Worm (Caenorhabditis elegans): Measurements from ENCODE around the gene F26F2.7.
"Not testable (repeated sequence)": the region's sequence is repeated elsewhere in the genome, so short reads cannot be mapped to it uniquely, and the experiment has no call there.

Gene F26F2.7

ce11 chrV:20556260-20556659 is 24.5 kb upstream of the F26F2.7 start, which contains the start of gene Y38H6C.23:
Gene Y38H6C.23, minus strand, starts transcription at chrV:20556360.
- no peak for TF ChIP-seq mdl-1 (tag; optimal IDR thresholded peaks at IDR 0.05)
- no peak for TF ChIP-seq nhr-76 (tag; optimal IDR thresholded peaks at IDR 0.05)
- no peak for TF ChIP-seq sea-2 (GFP tag; optimal IDR thresholded peaks at IDR 0.05)
- TF ChIP-seq mml-1 (tag; optimal IDR thresholded peaks at IDR 0.05), result no peak
- no peak for TF ChIP-seq ZK546.5 (tag; optimal IDR thresholded peaks at IDR 0.05)
- TF ChIP-seq nhr-237 (tag; optimal IDR thresholded peaks at IDR 0.05), result no peak
- no peak for TF ChIP-seq hmg-11 (tag; optimal IDR thresholded peaks at IDR 0.05)
- no peak for TF ChIP-seq ceh-9 (tag; optimal IDR thresholded peaks at IDR 0.05)
- TF ChIP-seq unc-39 (tag; optimal IDR thresholded peaks at IDR 0.05), result no peak
- TF ChIP-seq R02D3.7 (tag; optimal IDR thresholded peaks at IDR 0.05), result no peak
- TF ChIP-seq nhr-28 (tag; optimal IDR thresholded peaks at IDR 0.05), result no peak
- no peak for TF ChIP-seq egl-5 (tag; optimal IDR thresholded peaks at IDR 0.05)
- no peak for TF ChIP-seq fos-1 (tag; optimal IDR thresholded peaks at IDR 0.05)
- TF ChIP-seq nhr-23 (tag; optimal IDR thresholded peaks at IDR 0.05), result no peak
- TF ChIP-seq ceh-16 (tag; optimal IDR thresholded peaks at IDR 0.05), result no peak
- TF ChIP-seq nhr-12 (tag; optimal IDR thresholded peaks at IDR 0.05), result no peak

- no peak for TF ChIP-seq nhr-77 (tag; optimal IDR thresholded peaks at IDR 0.05)
- no peak for TF ChIP-seq nhr-76 (tag; optimal IDR thresholded peaks at IDR 0.05)
- no peak for TF ChIP-seq skn-1 (tag; optimal IDR thresholded peaks at IDR 0.05)
- TF ChIP-seq egl-27 (tag; optimal IDR thresholded peaks at IDR 0.05), result no peak
- TF ChIP-seq unc-39 (tag; optimal IDR thresholded peaks at IDR 0.05), result no peak
- TF ChIP-seq nhr-67 (tag; optimal IDR thresholded peaks at IDR 0.05), result no peak
- TF ChIP-seq ceh-82 (tag; optimal IDR thresholded peaks at IDR 0.05), result no peak
- no peak for TF ChIP-seq R02D3.7 (tag; optimal IDR thresholded peaks at IDR 0.05)
- TF ChIP-seq nhr-28 (tag; optimal IDR thresholded peaks at IDR 0.05), result no peak
- TF ChIP-seq fkh-2 (tag; optimal IDR thresholded peaks at IDR 0.05), result no peak
- TF ChIP-seq lin-15B (tag; optimal IDR thresholded peaks at IDR 0.05), result no peak
- TF ChIP-seq zag-1 (tag; optimal IDR thresholded peaks at IDR 0.05), result no peak
- TF ChIP-seq nhr-237 (tag; optimal IDR thresholded peaks at IDR 0.05), result no peak
- TF ChIP-seq nhr-23 (tag; optimal IDR thresholded peaks at IDR 0.05), result no peak
- TF ChIP-seq nhr-11 (tag; optimal IDR thresholded peaks at IDR 0.05), result no peak
- TF ChIP-seq fkh-10 (GFP tag; optimal IDR thresholded peaks at IDR 0.05), result no peak
- TF ChIP-seq ZK546.5 (tag; optimal IDR thresholded peaks at IDR 0.05), result no peak
- no peak for TF ChIP-seq elt-2 (tag; optimal IDR thresholded peaks at IDR 0.05)
- no peak for TF ChIP-seq aly-2 (tag; optimal IDR thresholded peaks at IDR 0.05)
- no peak for TF ChIP-seq eor-1 (tag; optimal IDR thresholded peaks at IDR 0.05)
These were observed 22.5 kb upstream of the F26F2.7 start, which contains the start of gene abf-4 for ce11 chrV:20558270-20558669. Gene abf-4, minus strand, starts transcription at chrV:20558370.

- TF ChIP-seq fkh-2 (tag; optimal IDR thresholded peaks at IDR 0.05), result no peak
- no peak for TF ChIP-seq sea-2 (GFP tag; optimal IDR thresholded peaks at IDR 0.05)
- TF ChIP-seq ceh-28 (tag; optimal IDR thresholded peaks at IDR 0.05), result no peak
These were observed 19.0 kb upstream of the F26F2.7 start, which contains the start of gene F26F2.1 for ce11 chrV:20561795-20562194. Gene F26F2.1, minus strand, starts transcription at chrV:20561895.

ce11 chrV:20564054-20564453 is 16.7 kb upstream of the F26F2.7 start, which contains the start of gene F26F2.13:
Gene F26F2.13, plus strand, starts transcription at chrV:20564354.
- not testable (repeated sequence) for TF ChIP-seq nhr-28, nhr-67, nhr-76 (tag; optimal IDR thresholded peaks at IDR 0.05)

- TF ChIP-seq ZK546.5 (tag; optimal IDR thresholded peaks at IDR 0.05) (no peak), ama-1 (optimal IDR thresholded peaks at IDR 0.05) (no peak), nhr-43 (tag; optimal IDR thresholded peaks at IDR 0.05; ENCODE audit: poor library complexity, severe bottlenecking) (no peak), unc-39 (tag; optimal IDR thresholded peaks at IDR 0.05) (no peak), jun-1 (tag; optimal IDR thresholded peaks at IDR 0.05) (no peak), egl-27 (tag; optimal IDR thresholded peaks at IDR 0.05) (no peak), nhr-23 (tag; optimal IDR thresholded peaks at IDR 0.05) (no peak), tbx-2 (tag; optimal IDR thresholded peaks at IDR 0.05) (no peak), skn-1 (tag; optimal IDR thresholded peaks at IDR 0.05) (no peak), nhr-25 (tag; optimal IDR thresholded peaks at IDR 0.05) (no peak), elt-1 (tag; optimal IDR thresholded peaks at IDR 0.05) (no peak), ceh-28 (tag; optimal IDR thresholded peaks at IDR 0.05) (no peak), nhr-237 (tag; optimal IDR thresholded peaks at IDR 0.05) (no peak), snpc-4 (tag; optimal IDR thresholded peaks at IDR 0.05) (no peak), nhr-76 (tag; optimal IDR thresholded peaks at IDR 0.05) (no peak), aly-2 (tag; optimal IDR thresholded peaks at IDR 0.05) (no peak)
These were observed 14.3 kb upstream of the F26F2.7 start, which contains the start of gene F26F2.3 for ce11 chrV:20566454-20566853. Gene F26F2.3, minus strand, starts transcription at chrV:20566554.
